Worm (Caenorhabditis elegans): ENCODE results near the gene pals-19.

ce11 chrIII:1427126-1427525 lies 25.4 kb downstream of the pals-19 start, which contains the start of gene lelo-2:
- TF ChIP-seq F37D6.2 (tag; optimal IDR thresholded peaks at IDR 0.05) (no peak), lin-15B (tag; optimal IDR thresholded peaks at IDR 0.05) (no peak), mdl-1 (tag; optimal IDR thresholded peaks at IDR 0.05) (no peak), nhr-25 (tag; optimal IDR thresholded peaks at IDR 0.05; ENCODE audit: borderline replicate concordance, insufficient read depth) (no peak)
